Worm (Caenorhabditis elegans) whole organism, L4/young adult: ENCODE data around the gene srd-7.

Experiments used
- W03F9.2 ChIP-seq: fragments of 150-350 bp; optimal IDR thresholded peaks from 2 replicates; lab custom pipeline; 2014; ENCODE audit warnings: missing biosample characterization, missing genetic modification characterization
- dao-5 ChIP-seq: sonication (generic microtip); optimal IDR thresholded peaks from 2 replicates; lab custom pipeline; 2016; ENCODE audit warnings: missing genotype, missing genetic modification characterization, moderate library complexity, missing compliant biosample characterization
- him-1 ChIP-seq: sonication (generic microtip); optimal IDR thresholded peaks from 2 replicates; lab custom pipeline; 2016; ENCODE audit warnings: missing genotype, missing genetic modification reagents, missing genetic modification characterization, missing compliant biosample characterization

The srd-7 gene

ce11 chrIV:10737011-10737553 is 49.5 kb downstream of the srd-7 start, which contains the start of gene grl-21:
Gene grl-21 (plus strand): TSS chrIV:10737474.
- TF ChIP-seq W03F9.2 (no peak), him-1 (tag; lab: Kevin White, UChicago) (no peak), dao-5 (no peak)
